Fruit fly (Drosophila melanogaster) S2 (cell line): Measurements from ENCODE around the gene GstD10.

Experiments used
- CG8478 ChIP-seq: fragments of >200 bp; optimal IDR thresholded peaks from 2 replicates; lab custom pipeline; 2018
- CTCF ChIP-seq, 2 experiments: fragments of >200 bp; optimal IDR thresholded peaks; 2 replicates each; lab custom pipeline; 2018

- TF ChIP-seq CG8478 (no peak), CTCF (optimal IDR thresholded peaks at IDR 0.05; lab: Kevin White, UChicago) (no peak)
These were observed 24.2 kb downstream of the GstD10 start, which contains the start of gene Sgsf for dm6 chr3R:12341374-12341773.
